Fruit fly (Drosophila melanogaster): ENCODE data around the gene CG7560.

Gene CG7560

DNA sequence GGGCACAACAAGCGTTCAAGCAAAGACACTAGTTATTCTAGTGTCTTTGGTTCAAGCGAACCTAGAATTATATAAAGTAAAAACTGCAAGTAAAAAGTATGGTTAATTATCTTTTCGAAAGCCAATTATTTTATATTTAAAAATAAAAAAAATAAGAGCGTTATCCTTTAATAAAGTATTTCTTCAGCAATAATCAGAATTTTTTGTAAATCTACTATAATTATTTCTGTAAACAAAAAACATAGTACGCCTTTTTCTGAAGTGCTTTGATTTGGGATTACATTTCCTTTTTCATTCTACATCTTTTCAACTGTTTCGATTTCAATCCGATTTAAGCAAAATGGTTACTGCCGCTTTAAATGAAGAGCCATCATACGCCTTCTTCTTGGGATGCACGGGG, 49.7 kb downstream of the CG7560 start, which contains the start of gene Vha16-2:
TSS of gene Vha16-2 (plus strand) at position 301 of the 400 bp plus-strand sequence.
- TF ChIP-seq noc (tag; optimal IDR thresholded peaks at IDR 0.05) = no peak
